Fruit fly (Drosophila melanogaster): ENCODE results near the gene CG43965.
A peak's percentile ranks its signal among the peaks of the same experiment; 100 is the strongest.

CG43965 gene

dm6 chr3L:8700643-8701208 is 24.8 kb downstream of the CG43965 start (continued):
- TF ChIP-seq NC2β (GFP tag; optimal IDR thresholded peaks at IDR 0.05): peak; percentile 58
- peak; percentile 67 for TF ChIP-seq CG31224 (GFP tag; IDR thresholded peaks at IDR 0.05)
- peak; percentile 80 for TF ChIP-seq CG12155 (GFP tag; optimal IDR thresholded peaks at IDR 0.05)
- no peak for TF ChIP-seq hbn (GFP tag; IDR thresholded peaks at IDR 0.05; ENCODE audit: partially characterized antibody)
- no peak for TF ChIP-seq gce (GFP tag; IDR thresholded peaks at IDR 0.05)
- peak; percentile 74 for TF ChIP-seq CG4854 (GFP tag; optimal IDR thresholded peaks at IDR 0.05)
- TF ChIP-seq CG2129 (GFP tag; IDR thresholded peaks at IDR 0.05; ENCODE audit: partially characterized antibody): no peak
- TF ChIP-seq CG17385 (GFP tag; optimal IDR thresholded peaks at IDR 0.05): peak; percentile 81
- peak; percentile 81 for TF ChIP-seq pb (GFP tag; optimal IDR thresholded peaks at IDR 0.05)
- no peak for TF ChIP-seq sc (optimal IDR thresholded peaks at IDR 0.05)
- no peak for TF ChIP-seq sc (GFP tag; optimal IDR thresholded peaks at IDR 0.05)
- TF ChIP-seq CG8290 (GFP tag; optimal IDR thresholded peaks at IDR 0.05): peak; percentile 26
- peak in 1 of 2 experiments; percentile 80 for TF ChIP-seq CG8290 (tag; optimal IDR thresholded peaks at IDR 0.05)
- TF ChIP-seq Antp (GFP tag; optimal IDR thresholded peaks at IDR 0.05): peak; percentile 71
- TF ChIP-seq CG6854 (GFP tag; optimal IDR thresholded peaks at IDR 0.05): peak; percentile 43
- peak; percentile 63 for TF ChIP-seq Ravus (GFP tag; IDR thresholded peaks at IDR 0.05)
- TF ChIP-seq inv (GFP tag; IDR thresholded peaks at IDR 0.05; ENCODE audit: partially characterized antibody): no peak
- peak; percentile 84 for TF ChIP-seq bcd (GFP tag; optimal IDR thresholded peaks at IDR 0.05)
- TF ChIP-seq amos (GFP tag; IDR thresholded peaks at IDR 0.05; ENCODE audit: partially characterized antibody): no peak
- TF ChIP-seq Hsf (GFP tag; optimal IDR thresholded peaks at IDR 0.05): peak; percentile 86
- peak; percentile 43 for TF ChIP-seq trem (tag; optimal IDR thresholded peaks at IDR 0.05)
- peak; percentile 60 for TF ChIP-seq en (GFP tag; optimal IDR thresholded peaks at IDR 0.05)
- TF ChIP-seq CG12391 (tag; optimal IDR thresholded peaks at IDR 0.05): peak; percentile 83
- peak; percentile 44 for TF ChIP-seq CG6765 (GFP tag; optimal IDR thresholded peaks at IDR 0.05)
- TF ChIP-seq lov (optimal IDR thresholded peaks at IDR 0.05): no peak
- no peak for TF ChIP-seq lov (GFP tag; IDR thresholded peaks at IDR 0.05)
- peak; percentile 64 for TF ChIP-seq Nf-YA (GFP tag; IDR thresholded peaks at IDR 0.05)
- TF ChIP-seq zf30C (GFP tag; optimal IDR thresholded peaks at IDR 0.05): peak; percentile 77
- peak; percentile 82 for TF ChIP-seq slbo (GFP tag; IDR thresholded peaks at IDR 0.05)
- TF ChIP-seq cato (GFP tag; optimal IDR thresholded peaks at IDR 0.05; ENCODE audit: borderline replicate concordance): peak; percentile 61
- TF ChIP-seq CG6813 (GFP tag; optimal IDR thresholded peaks at IDR 0.05): peak; percentile 57
- TF ChIP-seq HmgD (GFP tag; optimal IDR thresholded peaks at IDR 0.05): peak; percentile 4
- no peak for TF ChIP-seq CG4282 (GFP tag; optimal IDR thresholded peaks at IDR 0.05)
- TF ChIP-seq Bgb (GFP tag; IDR thresholded peaks at IDR 0.05; ENCODE audit: partially characterized antibody): no peak
- no peak for TF ChIP-seq CG15696 (tag; optimal IDR thresholded peaks at IDR 0.05)
- TF ChIP-seq da (GFP tag; optimal IDR thresholded peaks at IDR 0.05): peak; percentile 53
- no peak for TF ChIP-seq wek (GFP tag; optimal IDR thresholded peaks at IDR 0.05)
- peak; percentile 72 for TF ChIP-seq Myb (GFP tag; optimal IDR thresholded peaks at IDR 0.05)

dm6 chr3L:8700054-8700642 is 25.4 kb downstream of the CG43965 start:
- TF ChIP-seq fd102C (GFP tag; optimal IDR thresholded peaks at IDR 0.05) (no peak), gro (GFP tag; optimal IDR thresholded peaks at IDR 0.05) (peak; percentile 69), CG7963 (GFP tag; IDR thresholded peaks at IDR 0.05; ENCODE audit: partially characterized antibody) (no peak), gsb-n (tag; optimal IDR thresholded peaks at IDR 0.05) (no peak), ci (GFP tag; IDR thresholded peaks at IDR 0.05) (peak; percentile 29; the same call in 1 of the 3 replicates), otp (GFP tag; IDR thresholded peaks at IDR 0.05) (no peak), Hr78 (GFP tag; optimal IDR thresholded peaks at IDR 0.05) (peak in 1 of 2 experiments; percentile 88), CG7987 (GFP tag; optimal IDR thresholded peaks at IDR 0.05) (peak; percentile 82), fu2 (GFP tag; optimal IDR thresholded peaks at IDR 0.05) (no peak), CG9797 (GFP tag; optimal IDR thresholded peaks at IDR 0.05) (no peak), Nf-YC (tag; optimal IDR thresholded peaks at IDR 0.05) (no peak), CG13624 (GFP tag; optimal IDR thresholded peaks at IDR 0.05) (no peak), Atf3 (GFP tag; optimal IDR thresholded peaks at IDR 0.05) (no peak), Dref (GFP tag; IDR thresholded peaks at IDR 0.05) (no peak), cas (GFP tag; IDR thresholded peaks at IDR 0.05) (no peak)
